Worm (Caenorhabditis elegans) whole organism, early embryonic: ENCODE data around the gene C09G9.1.

ENCODE experiments used
- B0310.2 ChIP-seq: sonication (generic microtip); optimal IDR thresholded peaks from 2 replicates; lab custom pipeline; 2016; ENCODE audit warnings: mild to moderate bottlenecking, missing genetic modification characterization, missing compliant biosample characterization
- F13C5.2 ChIP-seq: sonication (generic microtip); optimal IDR thresholded peaks from 2 replicates; lab custom pipeline; 2017; ENCODE audit warnings: mild to moderate bottlenecking, missing genetic modification characterization, inconsistent platforms, missing compliant biosample characterization
- aly-1 ChIP-seq: sonication (generic microtip); optimal IDR thresholded peaks from 2 replicates; lab custom pipeline; 2016; ENCODE audit warnings: missing genetic modification characterization, missing compliant biosample characterization
- ama-1 ChIP-seq: fragments of 150-350 bp; optimal IDR thresholded peaks from 2 replicates; lab custom pipeline; 2014
- ceh-13 ChIP-seq: fragments of 200-800 bp; sonication (Bioruptor generic); optimal IDR thresholded peaks from 2 replicates; lab custom pipeline; 2018; ENCODE audit warnings: mild to moderate bottlenecking, missing genetic modification characterization, missing compliant biosample characterization
- flt-1 ChIP-seq: fragments of 200-800 bp; sonication (Bioruptor generic); IDR thresholded peaks from 2 replicates; pipeline ENCODE4 v1.3.6; 2022; ENCODE audit warnings: missing genetic modification characterization, missing compliant biosample characterization
- hmg-4 ChIP-seq: fragments of 200-800 bp; sonication (Bioruptor generic); optimal IDR thresholded peaks from 2 replicates; lab custom pipeline; 2018; ENCODE audit warnings: mild to moderate bottlenecking, missing genetic modification characterization, missing compliant biosample characterization
- scrt-1 ChIP-seq: fragments of 200-800 bp; sonication (Bioruptor generic); IDR thresholded peaks from 2 replicates; pipeline ENCODE4 v1.3.6; 2022; ENCODE audit warnings: missing genetic modification characterization, missing compliant biosample characterization
- sea-1 ChIP-seq: fragments of 200-800 bp; sonication (Bioruptor generic); conservative IDR thresholded peaks from 2 replicates; pipeline ENCODE4 v1.3.6; 2022; ENCODE audit warnings: missing genetic modification characterization, missing compliant biosample characterization
- tra-4 ChIP-seq: sonication (generic microtip); optimal IDR thresholded peaks from 2 replicates; lab custom pipeline; 2017; ENCODE audit warnings: missing genetic modification characterization, missing compliant biosample characterization

- TF ChIP-seq ama-1 (lab: Kevin White, UChicago) (no peak), tra-4 (no peak), aly-1 (tag; lab: Kevin White, UChicago) (no peak), B0310.2 (tag; lab: Kevin White, UChicago) (no peak), ceh-13 (GFP tag; lab: Kevin White, UChicago) (no peak), flt-1 (no peak), F13C5.2 (tag; lab: Kevin White, UChicago) (no peak), hmg-4 (GFP tag; lab: Kevin White, UChicago) (no peak), sea-1 (GFP tag; lab: Robert Waterston, UW) (no peak), scrt-1 (no peak)
Observed at ce11 chrIV:8914187-8914586, 48.9 kb upstream of the C09G9.1 start.
